Fruit fly (Drosophila melanogaster) whole organism, embryonic: ENCODE measurements around the gene CG43702.

Experiments
- ATbp ChIP-seq: fragments of 200-800 bp; sonication (Bioruptor generic); optimal IDR thresholded peaks from 2 replicates; lab custom pipeline; 2017; ENCODE audit warnings: missing biosample characterization, mild to moderate bottlenecking, missing genetic modification characterization, missing genetic modification reagents
- BtbVII ChIP-seq: fragments of 200-800 bp; sonication (Bioruptor generic); optimal IDR thresholded peaks from 3 replicates; lab custom pipeline; 2017; ENCODE audit warnings: missing biosample characterization, mild to moderate bottlenecking, missing genetic modification characterization
- CG10209 ChIP-seq: fragments of 200-800 bp; sonication (Bioruptor generic); optimal IDR thresholded peaks from 3 replicates; lab custom pipeline; 2017; ENCODE audit warnings: missing biosample characterization, mild to moderate bottlenecking, missing genetic modification characterization, missing genetic modification reagents
- CG10267 ChIP-seq: fragments of 200-800 bp; sonication (Bioruptor generic); optimal IDR thresholded peaks from 2 replicates; lab custom pipeline; 2018; ENCODE audit warnings: missing biosample characterization, mild to moderate bottlenecking, missing genetic modification characterization, moderate library complexity
- CG10274 ChIP-seq: fragments of 200-800 bp; sonication (Bioruptor generic); optimal IDR thresholded peaks from 3 replicates; lab custom pipeline; 2017; ENCODE audit warnings: missing biosample characterization, mild to moderate bottlenecking, missing genetic modification characterization
- CG10321 ChIP-seq: fragments of 200-800 bp; sonication (Bioruptor generic); IDR thresholded peaks from 2 replicates; pipeline ENCODE4 v1.3.6; 2022; ENCODE audit warnings: missing biosample characterization, missing genetic modification characterization
- CG10565 ChIP-seq: fragments of 200-800 bp; sonication (Bioruptor generic); optimal IDR thresholded peaks from 3 replicates; lab custom pipeline; 2016; ENCODE audit warnings: missing biosample characterization, mild to moderate bottlenecking, missing genetic modification characterization
- CG12071 ChIP-seq: fragments of 200-800 bp; sonication (Bioruptor generic); optimal IDR thresholded peaks from 3 replicates; lab custom pipeline; 2018; ENCODE audit warnings: missing biosample characterization, mild to moderate bottlenecking, missing genetic modification characterization
- CG12391 ChIP-seq: fragments of 200-800 bp; sonication (Bioruptor generic); optimal IDR thresholded peaks from 3 replicates; lab custom pipeline; 2018; ENCODE audit warnings: missing biosample characterization, mild to moderate bottlenecking, missing genetic modification characterization, moderate library complexity
- CG15601 ChIP-seq: fragments of 200-800 bp; sonication (Bioruptor generic); optimal IDR thresholded peaks from 3 replicates; lab custom pipeline; 2019; ENCODE audit warnings: missing biosample characterization, mild to moderate bottlenecking, missing genetic modification characterization, moderate library complexity
- CG17802 ChIP-seq: fragments of 200-800 bp; sonication (Bioruptor generic); optimal IDR thresholded peaks from 2 replicates; lab custom pipeline; 2018; ENCODE audit warnings: missing biosample characterization, mild to moderate bottlenecking, missing genetic modification characterization, moderate library complexity
- CG17912 ChIP-seq: fragments of 200-800 bp; sonication (Bioruptor generic); optimal IDR thresholded peaks from 2 replicates; lab custom pipeline; 2018; ENCODE audit warnings: missing biosample characterization, mild to moderate bottlenecking, missing genetic modification characterization
- CG2116 ChIP-seq: fragments of 200-800 bp; sonication (Bioruptor generic); optimal IDR thresholded peaks from 3 replicates; lab custom pipeline; 2018; ENCODE audit warnings: missing biosample characterization, mild to moderate bottlenecking, missing genetic modification characterization
- CG2712 ChIP-seq: fragments of 200-800 bp; optimal IDR thresholded peaks from 3 replicates; lab custom pipeline; 2019; ENCODE audit warnings: missing biosample characterization, mild to moderate bottlenecking, missing genetic modification characterization, moderate library complexity
- CG3065 ChIP-seq: fragments of 200-800 bp; sonication (Bioruptor generic); optimal IDR thresholded peaks from 2 replicates; lab custom pipeline; 2016; ENCODE audit warnings: missing biosample characterization, missing genetic modification characterization
- CG31441 ChIP-seq: fragments of 200-800 bp; sonication (Bioruptor generic); IDR thresholded peaks from 2 replicates; pipeline ENCODE4 v1.3.6; 2022; ENCODE audit warnings: missing biosample characterization, missing genetic modification characterization
- CG9215 ChIP-seq: fragments of 200-800 bp; sonication (Bioruptor generic); IDR thresholded peaks from 2 replicates; pipeline ENCODE4 v1.3.6; 2022; ENCODE audit warnings: missing biosample characterization, missing genetic modification characterization
- D19B ChIP-seq: fragments of 200-800 bp; sonication (Bioruptor generic); optimal IDR thresholded peaks from 2 replicates; lab custom pipeline; 2017; ENCODE audit warnings: missing biosample characterization, mild to moderate bottlenecking, missing genetic modification characterization
- Deaf1 ChIP-seq: fragments of 200-800 bp; optimal IDR thresholded peaks from 3 replicates; lab custom pipeline; 2019; ENCODE audit warnings: missing biosample characterization, mild to moderate bottlenecking, missing genetic modification characterization, moderate library complexity
- Dfd ChIP-seq, 2 experiments: fragments of >200 bp; optimal IDR thresholded peaks; 2 replicates each; lab custom pipeline; 2017; ENCODE audit warnings: missing biosample characterization in 2 of 2, missing genetic modification characterization in 2 of 2
- H15 ChIP-seq: fragments of 200-800 bp; sonication (Bioruptor generic); IDR thresholded peaks from 3 replicates; pipeline ENCODE4 v1.3.6; 2022; ENCODE audit warnings: missing biosample characterization, missing genetic modification characterization
- HmgZ ChIP-seq: fragments of 200-800 bp; sonication (Bioruptor generic); optimal IDR thresholded peaks from 2 replicates; lab custom pipeline; 2018; ENCODE audit warnings: missing biosample characterization, mild to moderate bottlenecking, missing genetic modification characterization
- Lim3 ChIP-seq: fragments of 200-800 bp; sonication (Bioruptor generic); IDR thresholded peaks from 2 replicates; pipeline ENCODE4 v1.3.6; 2022; ENCODE audit warnings: missing biosample characterization, missing genetic modification characterization
- Mad ChIP-seq: fragments of 200-800 bp; sonication (Bioruptor generic); optimal IDR thresholded peaks from 2 replicates; lab custom pipeline; 2016; ENCODE audit warnings: missing biosample characterization, missing genetic modification characterization
- Myb ChIP-seq: fragments of 200-800 bp; sonication (Bioruptor generic); optimal IDR thresholded peaks from 2 replicates; lab custom pipeline; 2016; ENCODE audit warnings: missing biosample characterization, missing genetic modification characterization
- NC2β ChIP-seq: fragments of 200-800 bp; sonication (Bioruptor generic); optimal IDR thresholded peaks from 2 replicates; lab custom pipeline; 2016; ENCODE audit warnings: missing biosample characterization, missing genetic modification characterization
- Nf-YA ChIP-seq: fragments of 200-800 bp; sonication (Bioruptor generic); IDR thresholded peaks from 2 replicates; pipeline ENCODE4 v1.3.6; 2022; ENCODE audit warnings: missing biosample characterization, missing genetic modification characterization
- NfI ChIP-seq: fragments of 200-800 bp; sonication (Bioruptor generic); optimal IDR thresholded peaks from 3 replicates; lab custom pipeline; 2018; ENCODE audit warnings: missing biosample characterization, mild to moderate bottlenecking, missing genetic modification characterization, moderate library complexity
- Poxn ChIP-seq: fragments of 200-800 bp; sonication (Bioruptor generic); IDR thresholded peaks from 2 replicates; pipeline ENCODE4 v1.3.6; 2022; ENCODE audit warnings: missing biosample characterization, missing genetic modification characterization
- al ChIP-seq: fragments of 200-800 bp; sonication (Bioruptor generic); IDR thresholded peaks from 2 replicates; pipeline ENCODE4 v1.3.6; 2022; ENCODE audit warnings: missing biosample characterization, missing genetic modification characterization
- bigmax ChIP-seq: fragments of 200-800 bp; sonication (Bioruptor generic); optimal IDR thresholded peaks from 2 replicates; lab custom pipeline; 2018; ENCODE audit warnings: missing biosample characterization, mild to moderate bottlenecking, missing genetic modification characterization
- dmrt99B ChIP-seq: fragments of 200-800 bp; sonication (Bioruptor generic); optimal IDR thresholded peaks from 2 replicates; lab custom pipeline; 2018; ENCODE audit warnings: missing biosample characterization, mild to moderate bottlenecking, missing genetic modification characterization, moderate library complexity
- dpn ChIP-seq, 2 experiments: fragments of 200-800 bp; sonication (Bioruptor generic); optimal IDR thresholded peaks; 3 replicates each; lab custom pipeline; 2016; ENCODE audit warnings: missing biosample characterization in 2 of 2, missing genetic modification characterization in 2 of 2
- en ChIP-seq: fragments of 200-800 bp; sonication (Bioruptor generic); optimal IDR thresholded peaks from 2 replicates; lab custom pipeline; 2016; ENCODE audit warnings: missing biosample characterization, missing genetic modification characterization
- exex ChIP-seq: fragments of 200-800 bp; sonication (Bioruptor generic); optimal IDR thresholded peaks from 4 replicates; lab custom pipeline; 2018; ENCODE audit warnings: missing biosample characterization, mild to moderate bottlenecking, missing genetic modification characterization, moderate library complexity
- eyg ChIP-seq: fragments of 200-800 bp; sonication (Bioruptor generic); optimal IDR thresholded peaks from 3 replicates; lab custom pipeline; 2016; ENCODE audit warnings: missing biosample characterization, missing genetic modification characterization
- fu2 ChIP-seq: fragments of 200-800 bp; sonication (Bioruptor generic); optimal IDR thresholded peaks from 2 replicates; lab custom pipeline; 2016; ENCODE audit warnings: missing biosample characterization, missing genetic modification characterization
- hbn ChIP-seq: fragments of 200-800 bp; sonication (Bioruptor generic); IDR thresholded peaks from 2 replicates; pipeline ENCODE4 v1.3.6; 2022; ENCODE audit warnings: missing biosample characterization, missing genetic modification characterization; ENCODE audit not compliant: partially characterized antibody
- her ChIP-seq: fragments of 200-800 bp; sonication (Bioruptor generic); optimal IDR thresholded peaks from 2 replicates; lab custom pipeline; 2016; ENCODE audit warnings: missing biosample characterization, missing genetic modification characterization
- jigr1 ChIP-seq: fragments of 200-800 bp; sonication (Bioruptor generic); IDR thresholded peaks from 3 replicates; pipeline ENCODE4 v1.3.6; 2022; ENCODE audit warnings: missing biosample characterization, missing genetic modification characterization
- kay ChIP-seq: fragments of 200-800 bp; sonication (Bioruptor generic); optimal IDR thresholded peaks from 2 replicates; lab custom pipeline; 2016; ENCODE audit warnings: missing biosample characterization, missing genetic modification characterization
- ken ChIP-seq: fragments of 200-800 bp; sonication (Bioruptor generic); IDR thresholded peaks from 3 replicates; pipeline ENCODE4 v1.3.6; 2022; ENCODE audit warnings: missing biosample characterization, missing genetic modification characterization
- luna ChIP-seq: fragments of 200-800 bp; sonication (Bioruptor generic); optimal IDR thresholded peaks from 2 replicates; lab custom pipeline; 2016; ENCODE audit warnings: missing biosample characterization, missing genetic modification characterization
- ranshi ChIP-seq: fragments of 200-800 bp; sonication (Bioruptor generic); IDR thresholded peaks from 2 replicates; pipeline ENCODE4 v1.3.6; 2022; ENCODE audit warnings: missing biosample characterization, missing genetic modification characterization
- so ChIP-seq: fragments of 200-800 bp; sonication (Bioruptor generic); IDR thresholded peaks from 3 replicates; pipeline ENCODE4 v1.3.6; 2022; ENCODE audit warnings: missing biosample characterization, missing genetic modification characterization
- ttk ChIP-seq: fragments of 200-800 bp; sonication (Bioruptor generic); IDR thresholded peaks from 2 replicates; pipeline ENCODE4 v2.1.2; 2022; ENCODE audit warnings: missing biosample characterization, missing genetic modification characterization
- tx ChIP-seq: fragments of 200-800 bp; sonication (Bioruptor generic); optimal IDR thresholded peaks from 2 replicates; lab custom pipeline; 2016; ENCODE audit warnings: missing biosample characterization, missing genetic modification characterization
- unc-4 ChIP-seq: fragments of 200-800 bp; sonication (Bioruptor generic); IDR thresholded peaks from 2 replicates; pipeline ENCODE4 v1.3.6; 2022; ENCODE audit warnings: missing biosample characterization, missing genetic modification characterization; ENCODE audit not compliant: partially characterized antibody
- zfh2 ChIP-seq: fragments of 200-800 bp; sonication (Bioruptor generic); optimal IDR thresholded peaks from 2 replicates; lab custom pipeline; 2016; ENCODE audit warnings: missing biosample characterization, missing genetic modification characterization

CG43702 gene

DNA sequence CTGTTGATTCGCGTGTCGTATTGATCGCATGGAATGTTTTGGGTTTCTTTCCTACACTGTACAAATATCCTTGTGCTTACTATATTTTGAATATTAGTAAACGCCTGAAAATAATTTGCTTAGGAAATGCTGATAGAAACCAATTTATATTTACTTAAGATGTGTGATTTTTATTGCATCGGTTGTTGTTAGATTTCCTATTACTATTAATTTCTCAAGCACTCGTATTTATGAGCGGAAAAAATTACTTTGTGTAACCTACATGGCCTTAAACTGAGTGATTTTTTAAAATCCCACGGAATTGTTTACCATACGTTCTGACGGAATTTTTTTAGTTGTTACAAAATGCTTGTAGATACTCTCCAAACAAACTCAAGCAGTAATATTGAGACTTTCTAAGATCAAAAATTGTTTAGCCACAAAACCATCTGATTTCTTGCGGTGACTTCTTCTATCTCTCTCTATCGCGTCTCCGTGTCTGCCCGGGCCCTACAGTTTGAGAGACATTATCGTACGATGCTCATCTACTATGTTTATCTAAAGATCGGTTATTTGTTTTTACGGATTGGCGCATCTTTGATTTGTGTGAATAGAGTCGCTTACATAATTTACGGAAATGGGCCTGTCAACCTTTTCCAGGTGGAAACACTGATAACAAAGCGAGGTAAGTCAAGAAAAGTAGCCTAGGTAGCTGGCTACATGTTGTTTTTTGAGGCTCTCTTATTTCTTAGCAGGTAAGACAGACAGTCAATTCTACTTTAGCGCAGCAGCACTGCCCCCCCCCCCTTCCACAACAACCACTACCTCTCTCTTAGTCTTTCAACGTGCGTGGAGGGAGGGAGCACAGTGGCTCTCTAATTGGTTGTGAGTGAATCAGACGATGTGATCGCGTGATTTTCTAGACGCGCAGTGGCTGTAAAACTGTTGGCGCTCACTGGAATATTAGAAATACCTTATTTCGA, 21.9 kb upstream of the CG43702 start (continued):
- TF ChIP-seq dpn (GFP tag; optimal IDR thresholded peaks at IDR 0.05; lab: Kevin White, UChicago) = peak; percentile 53 to 61
- TF ChIP-seq CG17912 (GFP tag; lab: Kevin White, UChicago) = no peak
- TF ChIP-seq zfh2 (GFP tag; lab: Kevin White, UChicago) = peak; percentile 54
- peak; percentile 60 for TF ChIP-seq CG10209
- no peak for TF ChIP-seq ranshi (GFP tag; lab: Robert Waterston, UW)
- TF ChIP-seq CG9215 (GFP tag; lab: Robert Waterston, UW) = peak; percentile 53
- TF ChIP-seq tx = peak; percentile 43
- peak; percentile 11 for TF ChIP-seq CG10274 (GFP tag; lab: Kevin White, UChicago)
- no peak for TF ChIP-seq CG10321
- peak; percentile 73 for TF ChIP-seq CG2712 (tag; lab: Kevin White, UChicago)
- no peak for TF ChIP-seq ken (GFP tag; lab: Robert Waterston, UW)
- TF ChIP-seq Nf-YA (GFP tag; lab: Robert Waterston, UW) = no peak
- TF ChIP-seq H15 (GFP tag; lab: Robert Waterston, UW) = 0 out of 3 replicates have a peak, but pooled peaks have one; percentile 6
- TF ChIP-seq unc-4 = 0 out of 2 replicates have a peak, but pooled peaks have one; percentile 21
- no peak for TF ChIP-seq HmgZ (tag; lab: Kevin White, UChicago)
- peak; percentile 19 for TF ChIP-seq Myb (GFP tag; lab: Kevin White, UChicago)
- TF ChIP-seq en = peak; percentile 38
- peak; percentile 24 for TF ChIP-seq CG2116 (GFP tag; lab: Kevin White, UChicago)
- no peak for TF ChIP-seq hbn (GFP tag; lab: Robert Waterston, UW)
- no peak for TF ChIP-seq Mad
- peak; percentile 29 for TF ChIP-seq ATbp (GFP tag; lab: Kevin White, UChicago)
- peak; percentile 19; the same call in 1 of the 2 replicates for TF ChIP-seq al (GFP tag; lab: Robert Waterston, UW)
- TF ChIP-seq Poxn (GFP tag; lab: Robert Waterston, UW) = no peak
- TF ChIP-seq dmrt99B (tag; lab: Kevin White, UChicago) = peak; percentile 75
- peak; percentile 18 for TF ChIP-seq Deaf1 (tag; lab: Kevin White, UChicago)
- no peak for TF ChIP-seq luna (GFP tag; lab: Kevin White, UChicago)
- TF ChIP-seq CG12071 (GFP tag; lab: Kevin White, UChicago) = no peak
- TF ChIP-seq CG12391 (tag; lab: Kevin White, UChicago) = peak; percentile 72
- no peak for TF ChIP-seq CG10565
- peak; percentile 30 for TF ChIP-seq NfI (GFP tag; lab: Kevin White, UChicago)
- TF ChIP-seq kay (GFP tag; lab: Kevin White, UChicago) = peak; percentile 53
- TF ChIP-seq D19B = peak; percentile 18
- no peak for TF ChIP-seq CG15601 (tag; lab: Kevin White, UChicago)
- TF ChIP-seq NC2β (GFP tag; lab: Kevin White, UChicago) = peak; percentile 71
- TF ChIP-seq bigmax (GFP tag; lab: Kevin White, UChicago) = no peak
- peak; percentile 35 for TF ChIP-seq CG17802 (tag; lab: Kevin White, UChicago)
- peak; percentile 40 for TF ChIP-seq fu2 (GFP tag; lab: Kevin White, UChicago)
- no peak for TF ChIP-seq eyg (GFP tag; lab: Kevin White, UChicago)
- TF ChIP-seq ttk (GFP tag; lab: Robert Waterston, UW) = 0 out of 2 replicates have a peak, but pooled peaks have one; percentile 11
- no peak for TF ChIP-seq jigr1 (GFP tag; lab: Robert Waterston, UW)
- TF ChIP-seq so (GFP tag; lab: Robert Waterston, UW) = peak; percentile 28; the same call in 1 of the 3 replicates
- TF ChIP-seq Dfd (GFP tag; optimal IDR thresholded peaks at IDR 0.05; lab: Kevin White, UChicago) = no peak
- TF ChIP-seq CG31441 (GFP tag; lab: Robert Waterston, UW) = peak; percentile 67; the same call in 1 of the 2 replicates
- TF ChIP-seq CG3065 (GFP tag; lab: Kevin White, UChicago) = no peak
- peak; percentile 1 for TF ChIP-seq her (GFP tag; lab: Kevin White, UChicago)
- TF ChIP-seq exex (tag; lab: Kevin White, UChicago) = peak; percentile 44
- TF ChIP-seq CG10267 (tag; lab: Kevin White, UChicago) = peak; percentile 64
- TF ChIP-seq BtbVII (GFP tag; lab: Kevin White, UChicago) = peak; percentile 66
- no peak for TF ChIP-seq Lim3 (GFP tag; lab: Robert Waterston, UW)
